Worm (Caenorhabditis elegans) whole organism, young adult: Measurements from ENCODE around the gene efk-1.

Experiments used
- C06A6.2 ChIP-seq: fragments of 200-800 bp; sonication (Bioruptor generic); conservative IDR thresholded peaks from 2 replicates; pipeline ENCODE4 v1.3.6; 2022; ENCODE audit warnings: missing genetic modification characterization, missing compliant biosample characterization
- F57A8.1 ChIP-seq: fragments of 200-800 bp; sonication (Bioruptor generic); optimal IDR thresholded peaks from 2 replicates; lab custom pipeline; 2018; ENCODE audit warnings: mild to moderate bottlenecking, missing genetic modification characterization, moderate library complexity, missing compliant biosample characterization
- ceh-27 ChIP-seq: fragments of 200-800 bp; sonication (Bioruptor generic); optimal IDR thresholded peaks from 2 replicates; lab custom pipeline; 2018; ENCODE audit warnings: mild to moderate bottlenecking, missing genetic modification characterization, moderate library complexity, missing compliant biosample characterization
- ceh-79 ChIP-seq: sonication (generic microtip); optimal IDR thresholded peaks from 2 replicates; lab custom pipeline; 2017; ENCODE audit warnings: mild to moderate bottlenecking, missing genetic modification characterization, missing compliant biosample characterization
- nfya-1 ChIP-seq: sonication (generic microtip); optimal IDR thresholded peaks from 2 replicates; lab custom pipeline; 2017; ENCODE audit warnings: antibody characterized with exemption, missing compliant biosample characterization, missing genetic modification characterization, borderline replicate concordance; ENCODE audit not compliant: insufficient read depth
- nfyb-1 ChIP-seq: fragments of 200-800 bp; sonication (Bioruptor generic); IDR thresholded peaks from 2 replicates; pipeline ENCODE4 v1.3.6; 2022; ENCODE audit warnings: missing genetic modification reagents, missing genetic modification characterization, missing compliant biosample characterization
- unc-130 ChIP-seq: sonication (generic microtip); optimal IDR thresholded peaks from 2 replicates; lab custom pipeline; 2016; ENCODE audit warnings: missing genetic modification reagents, missing genetic modification characterization, missing compliant biosample characterization
- ztf-28 ChIP-seq: fragments of 200-800 bp; sonication (Bioruptor generic); IDR thresholded peaks from 2 replicates; pipeline ENCODE4 v1.3.6; 2022; ENCODE audit warnings: missing genetic modification reagents, missing genetic modification characterization, missing compliant biosample characterization

ce11 chrIII:6206161-6206853 lies 38.0 kb upstream of the efk-1 start, which contains the start of the genes sna-3 and rps-3:
- TF ChIP-seq C06A6.2 (GFP tag; lab: Robert Waterston, UW) (no peak), nfya-1 (tag; lab: Kevin White, UChicago) (no peak), ceh-27 (GFP tag; lab: Kevin White, UChicago) (peak; percentile 50), ceh-79 (tag; lab: Kevin White, UChicago) (no peak), F57A8.1 (GFP tag; lab: Kevin White, UChicago) (no peak), nfyb-1 (0 out of 2 replicates have a peak, but pooled peaks have one; percentile 53), ztf-28 (GFP tag; lab: Robert Waterston, UW) (no peak), unc-130 (GFP tag; lab: Kevin White, UChicago) (no peak)
